Fruit fly (Drosophila melanogaster) whole organism, adult: Measurements from ENCODE around the gene CG31627.

Experiments used
- CG11617 ChIP-seq: fragments of 200-800 bp; sonication (Bioruptor generic); optimal IDR thresholded peaks from 2 replicates; lab custom pipeline; 2017; ENCODE audit warnings: mild to moderate bottlenecking, missing biosample characterization, missing genetic modification reagents, missing genetic modification characterization
- CG12768 ChIP-seq: fragments of 200-800 bp; sonication (Bioruptor generic); optimal IDR thresholded peaks from 2 replicates; lab custom pipeline; 2017; ENCODE audit warnings: missing biosample characterization, missing genetic modification characterization, mild to moderate bottlenecking, moderate library complexity, missing genetic modification reagents
- CG14711 ChIP-seq: fragments of 200-800 bp; sonication (Bioruptor generic); optimal IDR thresholded peaks from 2 replicates; lab custom pipeline; 2018; ENCODE audit warnings: missing biosample characterization, mild to moderate bottlenecking, missing genetic modification characterization, moderate library complexity
- CG1620 ChIP-seq: fragments of 200-800 bp; sonication (Bioruptor generic); optimal IDR thresholded peaks from 2 replicates; lab custom pipeline; 2016; ENCODE audit warnings: missing biosample characterization, missing genetic modification characterization
- CG33017 ChIP-seq: fragments of 200-800 bp; sonication (Bioruptor generic); optimal IDR thresholded peaks from 2 replicates; lab custom pipeline; 2018; ENCODE audit warnings: missing biosample characterization, mild to moderate bottlenecking, missing genetic modification characterization, moderate library complexity
- CG5204 ChIP-seq: fragments of 200-800 bp; sonication (Bioruptor generic); optimal IDR thresholded peaks from 2 replicates; lab custom pipeline; 2016; ENCODE audit warnings: missing biosample characterization, missing genetic modification characterization
- CG7045 ChIP-seq: fragments of 200-800 bp; sonication (Bioruptor generic); optimal IDR thresholded peaks from 2 replicates; lab custom pipeline; 2017; ENCODE audit warnings: missing biosample characterization, mild to moderate bottlenecking, missing genetic modification characterization
- CG7101 ChIP-seq: fragments of 200-800 bp; sonication (Bioruptor generic); optimal IDR thresholded peaks from 2 replicates; lab custom pipeline; 2018; ENCODE audit warnings: missing biosample characterization, mild to moderate bottlenecking, missing genetic modification characterization, moderate library complexity
- Clk ChIP-seq: fragments of 200-800 bp; sonication (Bioruptor generic); optimal IDR thresholded peaks from 2 replicates; lab custom pipeline; 2017; ENCODE audit warnings: missing biosample characterization, missing genetic modification characterization
- Crg-1 ChIP-seq: fragments of 200-800 bp; sonication (Bioruptor generic); optimal IDR thresholded peaks from 2 replicates; lab custom pipeline; 2016; ENCODE audit warnings: missing biosample characterization, missing genetic modification characterization
- Hr96 ChIP-seq: fragments of 200-800 bp; sonication (Bioruptor generic); optimal IDR thresholded peaks from 2 replicates; lab custom pipeline; 2016; ENCODE audit warnings: missing biosample characterization, missing genetic modification characterization
- Mnt ChIP-seq: fragments of 200-800 bp; sonication (Bioruptor generic); optimal IDR thresholded peaks from 2 replicates; lab custom pipeline; 2016; ENCODE audit warnings: missing biosample characterization, mild to moderate bottlenecking, missing genetic modification characterization
- bab1 ChIP-seq: fragments of 200-800 bp; sonication (Bioruptor generic); optimal IDR thresholded peaks from 3 replicates; lab custom pipeline; 2019; ENCODE audit warnings: missing biosample characterization, mild to moderate bottlenecking, missing genetic modification characterization, moderate library complexity
- cic ChIP-seq: fragments of 200-800 bp; sonication (Bioruptor generic); optimal IDR thresholded peaks from 2 replicates; lab custom pipeline; 2017; ENCODE audit warnings: missing biosample characterization, mild to moderate bottlenecking, missing genetic modification characterization, moderate library complexity
- cnc ChIP-seq, 2 experiments: fragments of >200 bp; optimal IDR thresholded peaks; 2 replicates each; lab custom pipeline; 2017
- kay ChIP-seq: fragments of 200-800 bp; sonication (Bioruptor generic); peaks from one replicate; lab custom pipeline; 2016; ENCODE audit warnings: missing biosample characterization, missing genetic modification characterization, borderline replicate concordance
- ovo ChIP-seq: fragments of 200-800 bp; sonication (Bioruptor generic); optimal IDR thresholded peaks from 2 replicates; lab custom pipeline; 2016; ENCODE audit warnings: missing biosample characterization, missing genetic modification characterization
- pad ChIP-seq: fragments of 200-800 bp; sonication (Bioruptor generic); optimal IDR thresholded peaks from 3 replicates; lab custom pipeline; 2017; ENCODE audit warnings: missing biosample characterization, missing genetic modification characterization, mild to moderate bottlenecking, moderate library complexity, missing genetic modification reagents
- tj ChIP-seq: fragments of 200-800 bp; sonication (Bioruptor generic); optimal IDR thresholded peaks from 3 replicates; lab custom pipeline; 2017; ENCODE audit warnings: missing biosample characterization, mild to moderate bottlenecking, missing genetic modification characterization, moderate library complexity
- toe ChIP-seq: fragments of 200-800 bp; sonication (Bioruptor generic); optimal IDR thresholded peaks from 2 replicates; lab custom pipeline; 2016; ENCODE audit warnings: missing biosample characterization, missing genetic modification characterization

The CG31627 gene

DNA sequence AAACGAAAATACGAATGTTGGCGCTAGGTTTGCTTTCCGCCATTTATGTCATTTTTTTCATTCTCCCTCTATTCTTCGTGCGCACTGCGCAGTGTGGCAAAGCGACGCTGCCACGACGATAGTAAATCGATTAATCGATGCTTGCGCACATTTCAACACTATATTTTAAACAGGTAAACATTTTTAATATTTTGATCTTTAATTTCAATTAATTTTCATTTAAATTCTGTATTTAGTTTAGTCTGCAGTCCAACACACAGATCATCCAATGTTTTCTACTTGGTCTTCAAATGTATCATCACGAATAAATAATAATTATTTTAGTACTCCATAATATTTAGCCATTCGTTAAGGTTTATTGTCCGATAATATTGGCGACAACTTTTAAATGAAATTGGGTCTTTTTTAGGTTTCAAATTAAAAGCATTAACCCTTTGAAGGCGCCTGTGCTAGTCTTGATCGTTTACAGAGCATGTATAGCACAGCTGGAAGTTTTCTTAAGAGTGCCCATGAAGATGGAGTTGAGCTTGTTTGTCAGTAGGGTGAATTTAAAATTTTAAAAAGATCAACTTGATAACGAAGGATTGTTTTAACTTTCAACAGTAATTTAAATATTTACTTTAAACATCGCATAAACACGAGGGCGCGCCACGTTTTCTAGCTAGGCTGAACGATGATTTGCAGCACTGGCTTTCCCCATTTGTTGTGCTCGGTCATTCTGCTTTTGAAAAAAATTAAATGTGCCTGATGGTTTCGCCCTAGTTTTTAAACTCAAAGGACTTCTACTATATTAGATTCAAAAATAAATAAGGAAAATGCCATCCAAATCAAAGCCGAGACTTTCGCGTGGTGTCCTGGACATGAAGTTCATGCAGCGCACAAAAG, 16.6 kb upstream of the CG31627 start, which contains the start of the genes Mpp6 and E2f2:
Mpp6 (plus strand) TSS at position 133 of the 885 bp plus-strand sequence.
E2f2 (minus strand) TSS at position 594 of the 885 bp plus-strand sequence.
- TF ChIP-seq CG11617 (GFP tag; lab: Kevin White, UChicago) (peak; percentile 2), bab1 (GFP tag; lab: Kevin White, UChicago) (no peak), Mnt (GFP tag; lab: Kevin White, UChicago) (peak; percentile 90), CG14711 (tag; lab: Kevin White, UChicago) (no peak), ovo (GFP tag; lab: Kevin White, UChicago) (no peak), CG33017 (tag; lab: Kevin White, UChicago) (peak; percentile 29), Crg-1 (peak; percentile 76), CG5204 (GFP tag; lab: Kevin White, UChicago) (no peak), Hr96 (GFP tag; lab: Kevin White, UChicago) (no peak), pad (peak; percentile 63), toe (GFP tag; lab: Kevin White, UChicago) (peak; percentile 64), CG1620 (GFP tag; lab: Kevin White, UChicago) (peak; percentile 83), cnc (optimal IDR thresholded peaks at IDR 0.05; lab: Kevin White, UChicago) (no peak), CG7101 (tag; lab: Kevin White, UChicago) (peak; percentile 62), tj (GFP tag; lab: Kevin White, UChicago) (no peak), cic (GFP tag; lab: Kevin White, UChicago) (no peak), CG12768 (GFP tag; lab: Kevin White, UChicago) (peak; percentile 67), kay (GFP tag; lab: Kevin White, UChicago) (no peak), CG7045 (GFP tag; lab: Kevin White, UChicago) (no peak), Clk (GFP tag; lab: Kevin White, UChicago) (peak; percentile 59)

DNA sequence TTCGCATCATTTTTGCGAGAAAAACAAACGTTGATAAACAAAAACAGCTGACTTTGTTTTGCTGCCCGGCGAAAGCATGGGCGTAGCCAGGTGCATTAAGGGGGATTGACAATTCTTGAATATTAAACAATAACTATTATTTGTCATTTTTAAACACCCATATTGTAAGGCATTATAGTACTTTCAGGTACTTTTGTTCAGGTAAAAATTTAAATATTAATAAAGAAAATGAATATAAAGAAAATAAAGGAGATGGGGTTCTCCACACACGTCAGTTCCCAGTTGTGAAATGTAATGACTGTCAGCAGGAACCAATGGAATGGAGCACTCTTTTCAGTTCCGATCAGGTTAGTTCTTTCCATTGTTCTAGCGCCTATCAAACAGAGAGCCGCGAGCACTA, 14.5 kb upstream of the CG31627 start, which contains the start of the genes Coq3 and Pld3:
Coq3 (minus strand) TSS at position 58 of the 400 bp plus-strand sequence.
Pld3 (plus strand) TSS at position 294 of the 400 bp plus-strand sequence.
- TF ChIP-seq CG11617 (GFP tag; lab: Kevin White, UChicago) (peak; percentile 96), Clk (GFP tag; lab: Kevin White, UChicago) (peak; percentile 83), Hr96 (GFP tag; lab: Kevin White, UChicago) (no peak), cnc (optimal IDR thresholded peaks at IDR 0.05; lab: Kevin White, UChicago) (no peak), CG5204 (GFP tag; lab: Kevin White, UChicago) (no peak), toe (GFP tag; lab: Kevin White, UChicago) (peak; percentile 88), pad (peak; percentile 85), CG7101 (tag; lab: Kevin White, UChicago) (peak; percentile 96), tj (GFP tag; lab: Kevin White, UChicago) (peak; percentile 89), Mnt (GFP tag; lab: Kevin White, UChicago) (peak; percentile 92), cic (GFP tag; lab: Kevin White, UChicago) (peak; percentile 73), CG14711 (tag; lab: Kevin White, UChicago) (peak; percentile 89), Crg-1 (peak; percentile 87), kay (GFP tag; lab: Kevin White, UChicago) (no peak), CG1620 (GFP tag; lab: Kevin White, UChicago) (peak; percentile 91), CG12768 (GFP tag; lab: Kevin White, UChicago) (peak; percentile 94), bab1 (GFP tag; lab: Kevin White, UChicago) (peak; percentile 95), CG7045 (GFP tag; lab: Kevin White, UChicago) (peak; percentile 90), ovo (GFP tag; lab: Kevin White, UChicago) (peak; percentile 77), CG33017 (tag; lab: Kevin White, UChicago) (peak; percentile 94)

DNA sequence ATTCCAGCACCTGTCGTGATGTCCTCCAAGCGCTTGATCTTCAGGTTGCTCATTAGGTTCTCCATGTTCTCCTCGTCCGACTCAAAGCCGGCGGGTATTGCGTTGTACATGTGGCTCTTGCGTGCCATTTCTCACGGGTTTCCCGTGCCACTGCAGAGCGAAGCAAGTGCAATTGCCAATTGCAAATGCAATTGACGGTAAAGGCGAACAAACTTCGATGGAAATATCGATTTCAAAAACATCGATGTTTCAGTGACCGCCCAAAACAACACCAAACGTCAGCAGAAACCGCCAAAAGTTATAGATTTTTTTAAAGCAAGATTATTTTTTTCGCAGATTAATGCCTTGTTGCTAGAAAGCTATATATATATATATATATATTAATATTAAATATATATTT, 10.1 kb upstream of the CG31627 start, which contains the start of gene Nbr:
Nbr (minus strand) TSS at position 209 of the 400 bp plus-strand sequence.
- TF ChIP-seq CG5204 (GFP tag; lab: Kevin White, UChicago): no peak
- TF ChIP-seq pad: no peak
- peak; percentile 45 for TF ChIP-seq bab1 (GFP tag; lab: Kevin White, UChicago)
- TF ChIP-seq tj (GFP tag; lab: Kevin White, UChicago): peak; percentile 61

DNA sequence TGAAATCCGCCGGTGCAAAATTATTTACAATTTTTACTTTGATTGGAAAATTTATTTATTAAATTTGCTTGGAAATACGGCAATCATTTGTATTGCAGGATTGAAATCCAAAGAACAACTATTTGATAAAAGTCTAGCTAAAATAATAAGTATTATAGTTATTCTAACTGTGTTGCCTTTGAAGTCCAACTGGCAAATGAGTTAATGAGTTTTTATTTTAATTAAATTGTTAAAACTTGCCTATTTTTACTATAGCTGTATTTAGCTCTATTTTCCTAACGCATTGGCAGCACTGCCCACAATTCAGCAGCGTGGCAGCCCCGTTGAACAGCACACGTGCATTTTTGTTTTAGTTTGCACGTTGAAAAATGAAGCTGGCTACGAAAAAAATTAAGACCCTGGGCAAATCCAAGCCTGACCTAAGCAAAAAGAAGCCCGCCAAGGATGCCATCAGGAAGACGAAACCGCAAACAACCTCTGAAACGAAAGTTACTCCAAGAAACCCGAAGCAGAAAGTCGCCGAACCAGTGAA, 9.6 kb upstream of the CG31627 start, which contains the start of gene Noc2:
Noc2 (plus strand) TSS at position 331 of the 532 bp plus-strand sequence.
- no peak for TF ChIP-seq kay (GFP tag; lab: Kevin White, UChicago)
- peak; percentile 29 for TF ChIP-seq CG7101 (tag; lab: Kevin White, UChicago)
- TF ChIP-seq CG14711 (tag; lab: Kevin White, UChicago): peak; percentile 16
- peak; percentile 51 for TF ChIP-seq tj (GFP tag; lab: Kevin White, UChicago)
- TF ChIP-seq toe (GFP tag; lab: Kevin White, UChicago): peak; percentile 74
- TF ChIP-seq Clk (GFP tag; lab: Kevin White, UChicago): no peak
- TF ChIP-seq ovo (GFP tag; lab: Kevin White, UChicago): peak; percentile 42
- no peak for TF ChIP-seq cnc (optimal IDR thresholded peaks at IDR 0.05; lab: Kevin White, UChicago)
- TF ChIP-seq Mnt (GFP tag; lab: Kevin White, UChicago): peak; percentile 98
- peak; percentile 50 for TF ChIP-seq CG11617 (GFP tag; lab: Kevin White, UChicago)
- no peak for TF ChIP-seq CG7045 (GFP tag; lab: Kevin White, UChicago)
- TF ChIP-seq CG12768 (GFP tag; lab: Kevin White, UChicago): peak; percentile 58
- peak; percentile 44 for TF ChIP-seq Hr96 (GFP tag; lab: Kevin White, UChicago)
- no peak for TF ChIP-seq Crg-1
- no peak for TF ChIP-seq cic (GFP tag; lab: Kevin White, UChicago)
- TF ChIP-seq pad: peak; percentile 27
- TF ChIP-seq bab1 (GFP tag; lab: Kevin White, UChicago): peak; percentile 35
- peak; percentile 57 for TF ChIP-seq CG1620 (GFP tag; lab: Kevin White, UChicago)
- no peak for TF ChIP-seq CG5204 (GFP tag; lab: Kevin White, UChicago)
